Fruit fly (Drosophila melanogaster) S2 (cell line): ENCODE data around the gene CG10973.

Experiments used
- CG8478 ChIP-seq: fragments of >200 bp; optimal IDR thresholded peaks from 2 replicates; lab custom pipeline; 2018
- CTCF ChIP-seq, 2 experiments: fragments of >200 bp; optimal IDR thresholded peaks; 2 replicates each; lab custom pipeline; 2018

DNA sequence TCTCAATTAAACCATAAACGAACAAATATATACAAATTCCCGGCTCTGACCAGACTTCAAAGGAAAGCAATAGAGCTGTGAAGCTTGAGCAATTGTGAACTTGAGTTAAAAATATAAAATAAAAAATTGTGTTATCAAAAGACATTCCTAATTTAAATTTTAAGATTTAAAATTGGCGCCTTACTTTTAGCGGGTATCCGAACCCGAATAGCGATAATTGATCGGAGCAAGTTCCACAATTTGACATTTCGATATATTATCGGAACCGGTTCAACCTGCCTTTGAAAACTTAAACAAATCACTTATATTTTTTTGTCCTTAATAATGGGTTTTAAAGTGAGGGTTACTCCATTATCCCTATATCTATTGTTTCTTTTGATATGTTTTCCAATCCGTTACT is 21.8 kb downstream of the CG10973 start:
- TF ChIP-seq CG8478 = no peak
- peak in 1 of 2 experiments; percentile 18 for TF ChIP-seq CTCF (optimal IDR thresholded peaks at IDR 0.05; lab: Kevin White, UChicago)
